Worm (Caenorhabditis elegans) whole organism, mixed stage, embryonic: ENCODE results near the gene K08F8.7.

Experiments used
- bed-3 ChIP-seq: fragments of 200-800 bp; sonication (Bioruptor generic); optimal IDR thresholded peaks from 3 replicates; lab custom pipeline; 2018; ENCODE audit warnings: mild to moderate bottlenecking, missing genetic modification characterization, moderate library complexity, missing compliant biosample characterization
- blmp-1 ChIP-seq: fragments of 150-350 bp; optimal IDR thresholded peaks from 2 replicates; lab custom pipeline; 2014; ENCODE audit warnings: missing biosample characterization, missing genetic modification characterization
- elt-1 ChIP-seq: sonication (generic microtip); optimal IDR thresholded peaks from 2 replicates; lab custom pipeline; 2017; ENCODE audit warnings: missing genetic modification characterization, mild to moderate bottlenecking, missing compliant biosample characterization, antibody characterized with exemption, moderate library complexity, borderline replicate concordance; ENCODE audit not compliant: insufficient read depth
- elt-3 ChIP-seq: fragments of 150-350 bp; optimal IDR thresholded peaks from 2 replicates; lab custom pipeline; 2014; ENCODE audit warnings: missing biosample characterization, missing genetic modification characterization
- lin-13 ChIP-seq: fragments of 150-350 bp; optimal IDR thresholded peaks from 2 replicates; lab custom pipeline; 2014; ENCODE audit warnings: missing biosample characterization, missing genetic modification characterization
- lin-32 ChIP-seq: fragments of 200-800 bp; sonication (Bioruptor generic); optimal IDR thresholded peaks from 2 replicates; lab custom pipeline; 2018; ENCODE audit warnings: mild to moderate bottlenecking, missing genetic modification characterization, missing compliant biosample characterization
- nhr-12 ChIP-seq: fragments of 150-350 bp; optimal IDR thresholded peaks from 2 replicates; lab custom pipeline; 2014; ENCODE audit warnings: missing biosample characterization, missing genetic modification characterization
- nhr-237 ChIP-seq: fragments of 150-350 bp; optimal IDR thresholded peaks from 2 replicates; lab custom pipeline; 2014; ENCODE audit warnings: missing biosample characterization, missing genetic modification characterization
- nhr-76 ChIP-seq: sonication (generic microtip); optimal IDR thresholded peaks from 2 replicates; lab custom pipeline; 2017; ENCODE audit warnings: missing biosample characterization, missing genetic modification characterization
- pha-4 ChIP-seq: fragments of 150-350 bp; optimal IDR thresholded peaks from 2 replicates; lab custom pipeline; 2018; ENCODE audit warnings: missing biosample characterization, missing genetic modification reagents, missing genetic modification characterization
- unc-62 ChIP-seq: fragments of 150-350 bp; optimal IDR thresholded peaks from 2 replicates; lab custom pipeline; 2014; ENCODE audit warnings: missing biosample characterization, missing genetic modification reagents, missing genetic modification characterization
- zip-8 ChIP-seq: fragments of 150-350 bp; optimal IDR thresholded peaks from 2 replicates; lab custom pipeline; 2014; ENCODE audit warnings: missing biosample characterization, missing genetic modification characterization

DNA sequence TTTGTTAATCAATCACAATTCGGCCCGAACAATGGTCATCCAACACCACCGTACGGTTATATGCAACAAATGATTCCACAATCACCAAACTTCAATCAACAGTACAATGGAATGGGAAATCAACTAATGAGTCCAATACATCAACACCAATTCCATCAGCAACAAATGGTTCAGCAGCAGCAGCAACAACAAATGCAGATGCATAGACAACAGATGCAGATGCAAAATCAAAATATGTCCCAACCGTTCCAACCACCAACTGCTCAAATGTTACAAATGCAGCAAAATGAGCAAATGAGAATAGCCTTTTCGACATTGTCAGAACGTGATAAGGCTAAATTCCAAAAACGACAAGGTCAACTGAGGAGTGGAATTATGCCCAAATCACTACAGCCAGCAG lies 21.3 kb upstream of the K08F8.7 start:
- TF ChIP-seq blmp-1 (tag; lab: Kevin White, UChicago) (no peak), elt-3 (tag; lab: Kevin White, UChicago) (no peak), lin-13 (tag; lab: Kevin White, UChicago) (no peak), pha-4 (tag; lab: Kevin White, UChicago) (no peak), nhr-76 (tag; lab: Kevin White, UChicago) (no peak), elt-1 (tag; lab: Kevin White, UChicago) (no peak), nhr-12 (no peak), nhr-237 (tag; lab: Kevin White, UChicago) (no peak), lin-32 (no peak), zip-8 (tag; lab: Kevin White, UChicago) (no peak), unc-62 (GFP tag; lab: Kevin White, UChicago) (no peak), bed-3 (GFP tag; lab: Kevin White, UChicago) (no peak)
